Fruit fly (Drosophila melanogaster): ENCODE results near the gene HDAC4.
A peak's percentile ranks its signal among the peaks of the same experiment; 100 is the strongest.

Gene HDAC4

DNA sequence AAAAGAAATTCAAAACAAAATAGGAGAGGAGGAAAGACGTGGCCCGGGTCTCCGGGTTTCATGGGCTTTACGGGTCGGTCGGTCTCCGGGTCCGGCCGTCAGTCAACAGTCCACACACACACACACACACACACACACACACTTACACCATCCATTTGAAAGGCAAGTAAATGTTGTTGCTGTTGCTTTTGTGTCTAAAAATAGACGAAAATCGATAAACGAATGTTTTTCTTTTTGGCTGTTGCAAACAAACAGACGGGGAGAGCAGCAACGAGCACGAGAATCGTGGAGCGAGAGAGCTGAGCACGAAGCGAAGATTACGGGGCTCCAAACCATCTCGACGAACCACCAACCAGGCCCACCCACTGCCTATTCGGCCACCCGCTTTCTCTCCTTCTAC, 5.2 kb downstream of the HDAC4 start:
- no peak for TF ChIP-seq jim (GFP tag; optimal IDR thresholded peaks at IDR 0.05)
- no peak for TF ChIP-seq Myc (optimal IDR thresholded peaks at IDR 0.05)
- no peak for TF ChIP-seq Hr78 (GFP tag; optimal IDR thresholded peaks at IDR 0.05)
- no peak for TF ChIP-seq Vsx2 (GFP tag; optimal IDR thresholded peaks at IDR 0.05; ENCODE audit: partially characterized antibody)
- TF ChIP-seq sage (GFP tag; optimal IDR thresholded peaks at IDR 0.05): no peak
- no peak for TF ChIP-seq psq (GFP tag; optimal IDR thresholded peaks at IDR 0.05)
- no peak for TF ChIP-seq ey (GFP tag; optimal IDR thresholded peaks at IDR 0.05)
- peak in 1 of 2 experiments; percentile 6 for TF ChIP-seq dl (GFP tag; optimal IDR thresholded peaks at IDR 0.05; ENCODE audit: insufficient read depth in 1 of 2, partially characterized antibody in 2 of 2)
- no peak for TF ChIP-seq Rel (GFP tag; optimal IDR thresholded peaks at IDR 0.05)
- peak; percentile 54 for TF ChIP-seq Rel (tag; optimal IDR thresholded peaks at IDR 0.05)

DNA sequence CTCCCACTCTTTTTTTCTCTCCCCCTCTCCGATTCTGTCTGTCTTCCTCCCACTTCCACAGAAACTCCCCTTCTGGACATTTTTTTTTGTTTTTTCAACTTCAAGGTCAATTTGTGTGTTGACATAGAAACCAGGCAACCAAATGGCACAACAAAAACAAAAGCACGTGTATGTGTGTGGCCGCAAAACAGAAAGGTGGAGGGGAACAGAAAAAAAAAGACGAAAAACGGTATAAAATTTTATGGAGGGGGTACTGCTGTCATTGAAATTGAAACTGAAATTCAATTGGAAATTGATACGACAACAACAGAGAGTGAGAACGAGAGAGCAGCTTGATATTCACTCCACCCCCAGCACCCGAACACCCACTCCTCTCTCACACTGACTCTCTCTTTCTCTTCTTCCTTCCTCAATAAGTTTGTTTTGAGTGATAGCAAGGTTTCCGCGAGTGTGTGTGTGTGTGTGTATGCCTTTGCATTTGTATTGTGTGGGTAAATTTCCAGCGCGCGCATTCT, 6.9 kb downstream of the HDAC4 start:
- peak; percentile 69 for TF ChIP-seq jim (GFP tag; optimal IDR thresholded peaks at IDR 0.05)
- no peak for TF ChIP-seq Vsx2 (GFP tag; optimal IDR thresholded peaks at IDR 0.05; ENCODE audit: partially characterized antibody)
- TF ChIP-seq Abd-B (GFP tag; optimal IDR thresholded peaks at IDR 0.05): no peak
- TF ChIP-seq OdsH (GFP tag; optimal IDR thresholded peaks at IDR 0.05): no peak
- TF ChIP-seq sv (GFP tag; optimal IDR thresholded peaks at IDR 0.05): no peak
- TF ChIP-seq psq (GFP tag; optimal IDR thresholded peaks at IDR 0.05): peak; percentile 47
- no peak for TF ChIP-seq sage (GFP tag; optimal IDR thresholded peaks at IDR 0.05)
- peak; percentile 86 for TF ChIP-seq Dif (GFP tag; optimal IDR thresholded peaks at IDR 0.05; ENCODE audit: partially characterized antibody)
- TF ChIP-seq Dfd (GFP tag; optimal IDR thresholded peaks at IDR 0.05): no peak
- peak; percentile 81 to 83 for TF ChIP-seq dl (GFP tag; optimal IDR thresholded peaks at IDR 0.05; ENCODE audit: insufficient read depth in 1 of 2, partially characterized antibody in 2 of 2)
- no peak for TF ChIP-seq CG32264 (GFP tag; optimal IDR thresholded peaks at IDR 0.05)
- TF ChIP-seq tai (GFP tag; optimal IDR thresholded peaks at IDR 0.05): no peak
- no peak for TF ChIP-seq foxo (GFP tag; optimal IDR thresholded peaks at IDR 0.05)
- no peak for TF ChIP-seq Rel (GFP tag; optimal IDR thresholded peaks at IDR 0.05)
- TF ChIP-seq Rel (tag; optimal IDR thresholded peaks at IDR 0.05): peak; percentile 31
- no peak for TF ChIP-seq Hnf4 (GFP tag; optimal IDR thresholded peaks at IDR 0.05)
- TF ChIP-seq Hr83 (GFP tag; optimal IDR thresholded peaks at IDR 0.05; ENCODE audit: poor library complexity, severe bottlenecking): peak; percentile 8
- TF ChIP-seq Mio (GFP tag; optimal IDR thresholded peaks at IDR 0.05): no peak
- TF ChIP-seq Myc (optimal IDR thresholded peaks at IDR 0.05): no peak
- TF ChIP-seq h (GFP tag; optimal IDR thresholded peaks at IDR 0.05): peak; percentile 16

DNA sequence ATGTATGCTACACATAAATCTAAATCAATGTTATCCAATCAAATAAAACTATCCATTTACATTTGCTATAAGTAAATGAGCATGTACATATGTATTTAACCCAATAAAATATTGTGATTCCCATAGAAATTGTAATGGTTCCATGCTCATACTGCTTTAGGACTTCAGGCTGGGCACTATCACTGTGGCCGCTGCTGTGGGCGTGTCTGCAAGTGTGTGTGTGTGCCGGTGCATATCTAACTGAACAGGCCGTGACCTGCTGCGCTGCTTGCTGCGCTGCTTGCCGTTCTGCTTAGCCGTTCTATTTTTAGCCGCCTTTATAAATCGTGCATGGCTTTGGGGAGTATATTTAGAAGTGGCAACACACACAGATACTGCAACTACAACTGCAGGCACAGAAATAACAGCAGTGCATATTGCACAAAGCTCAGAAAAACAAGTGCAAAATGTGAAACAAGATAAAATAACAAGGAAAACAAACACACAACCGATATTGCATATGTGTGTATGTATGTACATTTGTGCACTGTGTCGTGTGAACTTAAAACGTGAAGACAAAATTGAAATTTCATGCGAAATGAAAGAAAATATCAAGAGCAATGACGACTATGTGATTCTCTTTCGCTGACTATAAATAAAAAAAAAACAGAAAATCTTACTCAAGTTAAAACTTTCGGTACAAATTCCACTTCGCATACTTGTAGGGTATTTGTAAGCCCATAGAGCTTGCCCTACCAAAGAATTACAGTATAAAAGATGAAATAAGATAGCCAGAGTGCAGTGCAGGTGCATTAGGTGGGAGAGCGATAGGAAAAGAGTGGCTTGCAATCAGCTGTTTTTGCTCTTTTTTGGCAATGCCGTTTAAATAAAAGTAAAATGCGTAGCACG, 7.6 kb downstream of the HDAC4 start:
- TF ChIP-seq h (GFP tag; optimal IDR thresholded peaks at IDR 0.05) (peak; percentile 69), rgr (GFP tag; optimal IDR thresholded peaks at IDR 0.05) (peak; percentile 63), Jra (GFP tag; optimal IDR thresholded peaks at IDR 0.05) (no peak), dmrt93B (GFP tag; optimal IDR thresholded peaks at IDR 0.05) (peak; percentile 51), usp (GFP tag; optimal IDR thresholded peaks at IDR 0.05) (no peak), Dif (GFP tag; optimal IDR thresholded peaks at IDR 0.05; ENCODE audit: partially characterized antibody) (no peak), br (GFP tag; optimal IDR thresholded peaks at IDR 0.05) (peak; percentile 41), Hnf4 (GFP tag; optimal IDR thresholded peaks at IDR 0.05) (peak; percentile 38), Hr83 (GFP tag; optimal IDR thresholded peaks at IDR 0.05; ENCODE audit: poor library complexity, severe bottlenecking) (no peak), foxo (GFP tag; optimal IDR thresholded peaks at IDR 0.05) (peak in 1 of 2 experiments; percentile 66), Sp1 (GFP tag; optimal IDR thresholded peaks at IDR 0.05) (peak; percentile 33), ey (GFP tag; optimal IDR thresholded peaks at IDR 0.05) (peak; percentile 46), CG32264 (GFP tag; optimal IDR thresholded peaks at IDR 0.05) (peak; percentile 31), fru (GFP tag; optimal IDR thresholded peaks at IDR 0.05) (peak; percentile 53), pan (optimal IDR thresholded peaks at IDR 0.05) (no peak), psq (GFP tag; optimal IDR thresholded peaks at IDR 0.05) (peak; percentile 71), HLH106 (tag; optimal IDR thresholded peaks at IDR 0.05) (peak; percentile 21), OdsH (GFP tag; optimal IDR thresholded peaks at IDR 0.05) (peak; percentile 1), tai (GFP tag; optimal IDR thresholded peaks at IDR 0.05) (peak; percentile 17), woc (GFP tag; optimal IDR thresholded peaks at IDR 0.05) (peak; percentile 77), CG9705 (GFP tag; optimal IDR thresholded peaks at IDR 0.05) (no peak), jim (GFP tag; optimal IDR thresholded peaks at IDR 0.05) (no peak), Vsx2 (GFP tag; optimal IDR thresholded peaks at IDR 0.05; ENCODE audit: partially characterized antibody) (no peak)
